Worm (Caenorhabditis elegans): ENCODE results near the gene C18G1.6.

The C18G1.6 gene

ce11 chrV:4794308-4794707 is 43.9 kb downstream of the C18G1.6 start, which contains the start of gene R02F11.2:
TSS of gene R02F11.2 (plus strand) at chrV:4794599.
- TF ChIP-seq nhr-11 (tag; optimal IDR thresholded peaks at IDR 0.05) (peak; percentile 45), pqm-1 (tag; optimal IDR thresholded peaks at IDR 0.05) (no peak)

- TF ChIP-seq pqm-1 (tag; optimal IDR thresholded peaks at IDR 0.05) (no peak), nhr-77 (tag; optimal IDR thresholded peaks at IDR 0.05) (no peak), lin-39 (tag; optimal IDR thresholded peaks at IDR 0.05) (no peak), mdl-1 (tag; optimal IDR thresholded peaks at IDR 0.05) (no peak), eor-1 (tag; optimal IDR thresholded peaks at IDR 0.05) (no peak), egl-5 (tag; optimal IDR thresholded peaks at IDR 0.05) (no peak), fkh-10 (GFP tag; optimal IDR thresholded peaks at IDR 0.05) (no peak), mml-1 (tag; optimal IDR thresholded peaks at IDR 0.05) (no peak), R02D3.7 (tag; optimal IDR thresholded peaks at IDR 0.05) (no peak), ceh-82 (tag; optimal IDR thresholded peaks at IDR 0.05) (no peak), nhr-28 (tag; optimal IDR thresholded peaks at IDR 0.05) (no peak), sea-2 (GFP tag; optimal IDR thresholded peaks at IDR 0.05) (no peak), nhr-76 (tag; optimal IDR thresholded peaks at IDR 0.05) (no peak), pha-4 (tag; optimal IDR thresholded peaks at IDR 0.05) (no peak), tbx-2 (tag; optimal IDR thresholded peaks at IDR 0.05) (no peak)
Observed at ce11 chrV:4800794-4801193, 50.4 kb downstream of the C18G1.6 start, which contains the start of gene R02F11.1. TSS of gene R02F11.1 (plus strand) at chrV:4801094.

- no peak for TF ChIP-seq mdl-1 (tag; optimal IDR thresholded peaks at IDR 0.05)
Observed at ce11 chrV:4801943-4802342, 51.5 kb downstream of the C18G1.6 start.
